Worm (Caenorhabditis elegans) whole organism, L1 larva: Measurements from ENCODE around the gene R01H10.4.

Source experiments
- aly-2 ChIP-seq: fragments of 150-350 bp; optimal IDR thresholded peaks from 2 replicates; lab custom pipeline; 2014; ENCODE audit warnings: missing biosample characterization, missing genetic modification characterization
- elt-3 ChIP-seq, 6 experiments: fragments of 150-350 bp in 1 of 6; sonication (generic microtip); optimal IDR thresholded peaks; 2 replicates each; lab custom pipeline; 2017 to 2018; ENCODE audit warnings: missing biosample characterization in 6 of 6, missing genetic modification characterization in 6 of 6, inconsistent platforms in 1 of 6
- fkh-8 ChIP-seq: sonication (generic microtip); optimal IDR thresholded peaks from 2 replicates; lab custom pipeline; 2016; ENCODE audit warnings: mild to moderate bottlenecking, missing genetic modification characterization, missing compliant biosample characterization
- fos-1 ChIP-seq: fragments of 150-350 bp; optimal IDR thresholded peaks from 2 replicates; lab custom pipeline; 2014; ENCODE audit warnings: missing biosample characterization, missing genetic modification characterization
- jun-1 ChIP-seq: fragments of 150-350 bp; optimal IDR thresholded peaks from 2 replicates; lab custom pipeline; 2014; ENCODE audit warnings: missing biosample characterization, missing genetic modification reagents, missing genetic modification characterization
- lin-13 ChIP-seq: fragments of 150-350 bp; optimal IDR thresholded peaks from 2 replicates; lab custom pipeline; 2014; ENCODE audit warnings: missing biosample characterization, missing genetic modification reagents, missing genetic modification characterization
- lsy-2 ChIP-seq, 2 experiments: fragments of 150-350 bp; optimal IDR thresholded peaks; 2 replicates each; lab custom pipeline; 2014; ENCODE audit warnings: missing biosample characterization in 2 of 2, missing genetic modification characterization in 2 of 2
- mdl-1 ChIP-seq, 2 experiments: fragments of 150-350 bp; optimal IDR thresholded peaks; 2 replicates each; lab custom pipeline; 2014 to 2017; ENCODE audit warnings: missing biosample characterization in 2 of 2, missing genetic modification characterization in 2 of 2, inconsistent platforms in 1 of 2
- nhr-237 ChIP-seq: fragments of 150-350 bp; optimal IDR thresholded peaks from 2 replicates; lab custom pipeline; 2014; ENCODE audit warnings: missing biosample characterization, missing genetic modification characterization
- nhr-85 ChIP-seq: sonication (generic microtip); peaks from one replicate; lab custom pipeline; 2016; ENCODE audit warnings: missing genetic modification characterization, inconsistent platforms, missing compliant biosample characterization
- snpc-4 ChIP-seq: fragments of 150-350 bp; optimal IDR thresholded peaks from 2 replicates; lab custom pipeline; 2014; ENCODE audit warnings: missing biosample characterization, missing genetic modification characterization
- sptf-1 ChIP-seq: fragments of 150-350 bp; optimal IDR thresholded peaks from 2 replicates; lab custom pipeline; 2014; ENCODE audit warnings: missing biosample characterization, missing genetic modification characterization
- sup-37 ChIP-seq: fragments of 200-800 bp; sonication (Bioruptor generic); optimal IDR thresholded peaks from 2 replicates; lab custom pipeline; 2018; ENCODE audit warnings: mild to moderate bottlenecking, missing genetic modification characterization, missing compliant biosample characterization

- TF ChIP-seq aly-2 (tag; lab: Kevin White, UChicago) (no peak), sptf-1 (tag; lab: Kevin White, UChicago) (no peak), sup-37 (GFP tag; lab: Kevin White, UChicago) (no peak), nhr-237 (no peak), lsy-2 (tag; optimal IDR thresholded peaks at IDR 0.05; lab: Kevin White, UChicago) (no peak), lin-13 (GFP tag; lab: Kevin White, UChicago) (no peak), elt-3 (tag; optimal IDR thresholded peaks at IDR 0.05; lab: Kevin White, UChicago) (no peak), jun-1 (tag; lab: Kevin White, UChicago) (no peak), fkh-8 (tag; lab: Kevin White, UChicago) (no peak), snpc-4 (tag; lab: Kevin White, UChicago) (no peak), mdl-1 (tag; optimal IDR thresholded peaks at IDR 0.05; lab: Kevin White, UChicago) (no peak), nhr-85 (tag; lab: Kevin White, UChicago) (peak; percentile 56), fos-1 (tag; lab: Kevin White, UChicago) (no peak)
Observed at ce11 chrIII:10244013-10244412, 10.6 kb upstream of the R01H10.4 start.
